Worm (Caenorhabditis elegans) whole organism, L2 larva: ENCODE data around the gene ugt-12.

Experiments used
- R02D3.7 ChIP-seq: fragments of 150-350 bp; optimal IDR thresholded peaks from 2 replicates; lab custom pipeline; 2014; ENCODE audit warnings: missing biosample characterization, missing genetic modification characterization
- ZK546.5 ChIP-seq: sonication (generic microtip); optimal IDR thresholded peaks from 2 replicates; lab custom pipeline; 2017; ENCODE audit warnings: missing biosample characterization, missing genetic modification characterization
- alr-1 ChIP-seq: fragments of 150-350 bp; optimal IDR thresholded peaks from 2 replicates; lab custom pipeline; 2014; ENCODE audit warnings: missing biosample characterization, missing genetic modification characterization
- ama-1 ChIP-seq: fragments of 150-350 bp; optimal IDR thresholded peaks from 2 replicates; lab custom pipeline; 2018; ENCODE audit warnings: inconsistent platforms
- ceh-16 ChIP-seq: fragments of 150-350 bp; optimal IDR thresholded peaks from 2 replicates; lab custom pipeline; 2014; ENCODE audit warnings: missing biosample characterization, missing genetic modification characterization
- crh-2 ChIP-seq: sonication (generic microtip); optimal IDR thresholded peaks from 2 replicates; lab custom pipeline; 2017; ENCODE audit warnings: missing biosample characterization, missing genetic modification characterization
- dmd-4 ChIP-seq: sonication (generic microtip); optimal IDR thresholded peaks from 2 replicates; lab custom pipeline; 2017; ENCODE audit warnings: missing biosample characterization, missing genetic modification characterization
- egl-27 ChIP-seq: sonication (generic microtip); optimal IDR thresholded peaks from 3 replicates; lab custom pipeline; 2017; ENCODE audit warnings: missing biosample characterization, missing genetic modification reagents, missing genetic modification characterization
- fos-1 ChIP-seq: fragments of 150-350 bp; optimal IDR thresholded peaks from 2 replicates; lab custom pipeline; 2014; ENCODE audit warnings: missing biosample characterization, missing genetic modification characterization
- gmeb-1 ChIP-seq: fragments of 150-350 bp; optimal IDR thresholded peaks from 2 replicates; lab custom pipeline; 2014; ENCODE audit warnings: missing biosample characterization, missing genetic modification characterization
- lin-11 ChIP-seq: fragments of 150-350 bp; sonication (generic microtip); optimal IDR thresholded peaks from 2 replicates; lab custom pipeline; 2014; ENCODE audit warnings: missing biosample characterization, missing genetic modification characterization, inconsistent platforms, mixed read lengths
- lin-39 ChIP-seq: fragments of 150-350 bp; optimal IDR thresholded peaks from 2 replicates; lab custom pipeline; 2014; ENCODE audit warnings: missing biosample characterization, missing genetic modification reagents, missing genetic modification characterization
- lsy-2 ChIP-seq, 2 experiments: fragments of 150-350 bp in 1 of 2; sonication (generic microtip) in 1 of 2; optimal IDR thresholded peaks; 2 replicates each; lab custom pipeline; 2014 to 2017; ENCODE audit warnings: missing biosample characterization in 2 of 2, missing genetic modification characterization in 2 of 2
- mbf-1 ChIP-seq: sonication (generic microtip); optimal IDR thresholded peaks from 2 replicates; lab custom pipeline; 2017; ENCODE audit warnings: missing biosample characterization, missing genetic modification characterization
- nhr-10 ChIP-seq: sonication (generic microtip); optimal IDR thresholded peaks from 2 replicates; lab custom pipeline; 2017; ENCODE audit warnings: missing biosample characterization, missing genetic modification characterization
- nhr-11 ChIP-seq: fragments of 150-350 bp; optimal IDR thresholded peaks from 2 replicates; lab custom pipeline; 2014; ENCODE audit warnings: missing biosample characterization, missing genetic modification characterization
- nhr-12 ChIP-seq: fragments of 150-350 bp; optimal IDR thresholded peaks from 2 replicates; lab custom pipeline; 2014; ENCODE audit warnings: missing biosample characterization, missing genetic modification characterization
- nhr-129 ChIP-seq: fragments of 150-350 bp; optimal IDR thresholded peaks from 2 replicates; lab custom pipeline; 2014; ENCODE audit warnings: missing biosample characterization, missing genetic modification characterization
- nhr-21 ChIP-seq: fragments of 150-350 bp; optimal IDR thresholded peaks from 2 replicates; lab custom pipeline; 2014; ENCODE audit warnings: missing biosample characterization, missing genetic modification characterization
- nhr-23 ChIP-seq: fragments of 150-350 bp; optimal IDR thresholded peaks from 2 replicates; lab custom pipeline; 2014; ENCODE audit warnings: missing biosample characterization, missing genetic modification reagents, missing genetic modification characterization
- nhr-237 ChIP-seq: fragments of 150-350 bp; optimal IDR thresholded peaks from 2 replicates; lab custom pipeline; 2014; ENCODE audit warnings: missing biosample characterization, missing genetic modification characterization
- nhr-25 ChIP-seq: fragments of 150-350 bp; sonication (generic microtip); optimal IDR thresholded peaks from 3 replicates; lab custom pipeline; 2014; ENCODE audit warnings: missing biosample characterization, missing genetic modification characterization
- nhr-77 ChIP-seq: fragments of 150-350 bp; optimal IDR thresholded peaks from 2 replicates; lab custom pipeline; 2014; ENCODE audit warnings: missing biosample characterization, missing genetic modification characterization
- sem-4 ChIP-seq: fragments of 150-350 bp; optimal IDR thresholded peaks from 2 replicates; lab custom pipeline; 2014; ENCODE audit warnings: missing biosample characterization, missing genetic modification reagents, missing genetic modification characterization
- skn-1 ChIP-seq: sonication (generic microtip); optimal IDR thresholded peaks from 2 replicates; lab custom pipeline; 2017; ENCODE audit warnings: missing biosample characterization, missing genetic modification characterization
- sma-3 ChIP-seq: sonication (generic microtip); optimal IDR thresholded peaks from 2 replicates; lab custom pipeline; 2016; ENCODE audit warnings: missing genetic modification reagents, missing genetic modification characterization, missing compliant biosample characterization
- sma-9 ChIP-seq, 2 experiments: fragments of 150-350 bp in 1 of 2; sonication (generic microtip) in 1 of 2; optimal IDR thresholded peaks; 2 replicates each; lab custom pipeline; 2014 to 2016; ENCODE audit warnings: missing genetic modification characterization in 2 of 2, mild to moderate bottlenecking in 1 of 2, missing biosample characterization in 1 of 2, missing compliant biosample characterization in 1 of 2, missing genetic modification reagents in 1 of 2, moderate library complexity in 1 of 2
- snpc-4 ChIP-seq: fragments of 150-350 bp; optimal IDR thresholded peaks from 2 replicates; lab custom pipeline; 2014; ENCODE audit warnings: missing biosample characterization, missing genetic modification characterization
- unc-39 ChIP-seq: fragments of 150-350 bp; optimal IDR thresholded peaks from 2 replicates; lab custom pipeline; 2014; ENCODE audit warnings: missing biosample characterization, missing genetic modification characterization
- unc-55 ChIP-seq: fragments of 150-350 bp; sonication (generic microtip); optimal IDR thresholded peaks from 3 replicates; lab custom pipeline; 2014; ENCODE audit warnings: missing biosample characterization, missing genetic modification reagents, missing genetic modification characterization
- unc-62 ChIP-seq: fragments of 150-350 bp; optimal IDR thresholded peaks from 2 replicates; lab custom pipeline; 2014; ENCODE audit warnings: missing biosample characterization, missing genetic modification reagents, missing genetic modification characterization
- zag-1 ChIP-seq: fragments of 150-350 bp; optimal IDR thresholded peaks from 2 replicates; lab custom pipeline; 2014; ENCODE audit warnings: missing biosample characterization, missing genetic modification characterization
- ztf-1 ChIP-seq: fragments of 200-800 bp; sonication (Bioruptor generic); conservative IDR thresholded peaks from 2 replicates; pipeline ENCODE4 v1.3.6; 2022; ENCODE audit warnings: missing genetic modification characterization, missing compliant biosample characterization
- ztf-11 ChIP-seq: sonication (generic microtip); optimal IDR thresholded peaks from 2 replicates; lab custom pipeline; 2017; ENCODE audit warnings: missing biosample characterization, missing genetic modification characterization
- ztf-4 ChIP-seq: fragments of 150-350 bp; optimal IDR thresholded peaks from 2 replicates; lab custom pipeline; 2014; ENCODE audit warnings: missing biosample characterization, missing genetic modification characterization

Gene ugt-12

ce11 chrV:4889477-4889876 lies at the start of gene ugt-12:
ugt-12 (minus strand) TSS chrV:4889629.
- TF ChIP-seq fos-1 (tag; lab: Kevin White, UChicago), result peak; percentile 74
- no peak for TF ChIP-seq nhr-23 (tag; lab: Kevin White, UChicago)
- TF ChIP-seq nhr-129, result peak; percentile 8
- TF ChIP-seq gmeb-1, result peak; percentile 7
- no peak for TF ChIP-seq ZK546.5
- TF ChIP-seq sma-9 (GFP tag; optimal IDR thresholded peaks at IDR 0.05; lab: Kevin White, UChicago), result peak; percentile 82
- no peak for TF ChIP-seq sma-9 (tag; optimal IDR thresholded peaks at IDR 0.05; lab: Kevin White, UChicago)
- peak; percentile 3 for TF ChIP-seq nhr-25 (tag; lab: Kevin White, UChicago)
- TF ChIP-seq crh-2 (tag; lab: Kevin White, UChicago), result peak; percentile 38
- TF ChIP-seq R02D3.7 (tag; lab: Kevin White, UChicago), result no peak
- TF ChIP-seq sma-3 (GFP tag; lab: Kevin White, UChicago), result peak; percentile 8

ce11 chrV:4937337-4937736 lies 47.9 kb upstream of the ugt-12 start:
- TF ChIP-seq ztf-11 (tag; lab: Kevin White, UChicago), result no peak

DNA sequence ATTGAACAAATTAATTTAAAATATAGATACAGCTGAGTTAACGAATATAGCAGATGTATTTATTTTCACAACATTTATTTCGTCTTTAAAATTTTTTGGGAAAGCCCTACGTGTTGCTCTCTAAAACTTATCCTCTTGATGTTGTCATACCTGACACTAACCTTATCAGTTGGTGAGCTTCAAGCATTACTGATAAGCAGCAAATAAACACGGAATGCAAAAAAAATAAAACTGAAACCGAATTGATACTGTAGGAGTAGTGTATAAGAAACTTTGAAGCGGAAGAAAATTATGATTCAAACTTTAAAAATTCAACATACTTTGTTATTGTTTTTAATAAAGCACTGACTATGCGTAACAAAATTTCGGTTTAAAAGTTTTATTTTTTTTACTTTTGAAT lies 45.7 kb upstream of the ugt-12 start:
- TF ChIP-seq snpc-4 (tag; lab: Kevin White, UChicago), result no peak
- TF ChIP-seq mbf-1 (tag; lab: Kevin White, UChicago), result no peak
- TF ChIP-seq fos-1 (tag; lab: Kevin White, UChicago), result peak; percentile 30
- no peak for TF ChIP-seq egl-27 (tag; lab: Kevin White, UChicago)
- TF ChIP-seq, all 48 proteins: peak for 1

ce11 chrV:4934406-4934805 lies 45.0 kb upstream of the ugt-12 start, which contains the start of gene catp-2:
catp-2 (plus strand) TSS chrV:4934706.
- no peak for TF ChIP-seq unc-55
- no peak for TF ChIP-seq nhr-77 (tag; lab: Kevin White, UChicago)
- no peak for TF ChIP-seq sma-9 (GFP tag; optimal IDR thresholded peaks at IDR 0.05; lab: Kevin White, UChicago)
- TF ChIP-seq sma-9 (tag; optimal IDR thresholded peaks at IDR 0.05; lab: Kevin White, UChicago), result no peak
- TF ChIP-seq nhr-25 (tag; lab: Kevin White, UChicago), result no peak
- TF ChIP-seq zag-1 (tag; lab: Kevin White, UChicago), result no peak
- TF ChIP-seq nhr-21 (tag; lab: Kevin White, UChicago), result no peak
- TF ChIP-seq lin-11 (tag; lab: Kevin White, UChicago), result no peak

DNA sequence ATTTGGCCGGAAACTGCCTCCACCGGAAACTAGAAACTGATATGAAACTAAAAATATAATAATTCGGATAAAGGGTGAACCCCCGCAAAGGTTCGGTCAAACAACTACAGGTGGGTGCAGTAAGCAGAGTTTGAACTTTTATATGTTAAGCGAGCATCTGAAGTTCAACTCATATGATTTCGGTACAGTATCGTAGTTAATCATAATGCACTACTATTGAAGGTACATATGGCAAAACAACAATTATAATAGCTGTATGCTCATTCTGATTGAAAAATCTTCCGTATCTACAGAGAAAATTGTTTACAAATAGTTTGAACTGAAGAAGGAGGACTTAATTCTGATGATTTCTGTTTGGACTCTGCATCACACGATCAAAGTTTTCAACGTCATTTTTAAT lies 43.8 kb upstream of the ugt-12 start:
- TF ChIP-seq ama-1 (lab: Kevin White, UChicago) (no peak), dmd-4 (tag; lab: Kevin White, UChicago) (no peak), ztf-4 (tag; lab: Kevin White, UChicago) (no peak), nhr-237 (tag; lab: Kevin White, UChicago) (no peak), sem-4 (tag; lab: Kevin White, UChicago) (no peak), ZK546.5 (no peak), nhr-129 (no peak), nhr-21 (tag; lab: Kevin White, UChicago) (no peak), crh-2 (tag; lab: Kevin White, UChicago) (no peak), alr-1 (tag; lab: Kevin White, UChicago) (no peak), mbf-1 (tag; lab: Kevin White, UChicago) (no peak), nhr-25 (tag; lab: Kevin White, UChicago) (no peak), snpc-4 (tag; lab: Kevin White, UChicago) (no peak), lin-39 (tag; lab: Kevin White, UChicago) (no peak), sma-3 (GFP tag; lab: Kevin White, UChicago) (no peak)

DNA sequence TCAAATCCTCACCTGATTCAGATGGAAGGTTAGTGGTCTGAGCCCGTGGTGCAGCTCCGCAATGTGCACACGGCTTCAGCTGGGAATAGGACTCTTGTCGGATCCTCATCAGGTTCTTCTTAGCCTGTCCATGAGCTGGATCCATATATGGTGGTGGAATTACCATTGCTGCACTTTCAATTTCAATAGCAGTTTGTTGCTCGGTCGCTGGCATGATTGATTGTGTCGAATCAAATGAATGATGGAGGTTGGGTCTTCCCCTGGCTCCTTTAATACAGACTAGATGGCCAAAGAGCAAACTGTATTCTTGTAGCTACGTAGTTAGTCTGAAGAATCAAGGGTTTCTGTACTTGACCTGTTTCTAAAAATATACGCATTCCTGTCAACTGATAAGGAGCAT lies 43.4 kb upstream of the ugt-12 start, which contains the start of gene C02E7.10:
Gene C02E7.10, minus strand, starts transcription at position 232 of the 400 bp plus-strand sequence.
- TF ChIP-seq ztf-1 (GFP tag; lab: Robert Waterston, UW) (no peak), R02D3.7 (tag; lab: Kevin White, UChicago) (no peak), gmeb-1 (no peak), unc-62 (GFP tag; lab: Kevin White, UChicago) (no peak), unc-39 (tag; lab: Kevin White, UChicago) (no peak), nhr-11 (tag; lab: Kevin White, UChicago) (no peak), nhr-25 (tag; lab: Kevin White, UChicago) (no peak), fos-1 (tag; lab: Kevin White, UChicago) (no peak), nhr-12 (tag; lab: Kevin White, UChicago) (no peak), zag-1 (tag; lab: Kevin White, UChicago) (no peak), nhr-21 (tag; lab: Kevin White, UChicago) (no peak), skn-1 (no peak), lsy-2 (tag; optimal IDR thresholded peaks at IDR 0.05; lab: Kevin White, UChicago) (no peak), ceh-16 (tag; lab: Kevin White, UChicago) (no peak), nhr-129 (no peak), nhr-10 (no peak), mbf-1 (tag; lab: Kevin White, UChicago) (no peak), crh-2 (tag; lab: Kevin White, UChicago) (no peak), ZK546.5 (no peak), nhr-77 (tag; lab: Kevin White, UChicago) (no peak)
